Fruit fly (Drosophila melanogaster): ENCODE measurements around the gene CG33777.

CG33777 gene

DNA sequence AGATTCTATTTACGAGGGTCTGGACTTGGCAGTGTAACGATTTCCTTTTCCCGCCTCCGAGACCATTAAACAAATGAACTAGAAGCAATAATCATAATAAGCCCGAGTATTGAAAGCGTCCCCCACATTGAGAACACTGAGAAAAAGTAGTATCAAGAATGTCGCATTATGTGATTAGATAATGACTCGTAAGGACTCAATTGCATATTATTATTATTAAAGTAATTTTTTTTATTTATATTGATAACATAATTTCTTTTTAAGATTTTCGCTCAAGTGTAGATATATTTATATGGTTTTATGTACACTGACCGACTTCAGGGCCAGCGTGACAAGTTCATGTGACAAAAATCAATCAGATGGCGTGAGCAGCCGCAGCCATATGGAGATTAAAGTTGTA, 48.4 kb upstream of the CG33777 start (continued):
- no peak for TF ChIP-seq Dp (GFP tag; optimal IDR thresholded peaks at IDR 0.05)
- no peak for TF ChIP-seq CG10462 (GFP tag; optimal IDR thresholded peaks at IDR 0.05)
- no peak for TF ChIP-seq Ets65A (GFP tag)
- TF ChIP-seq Sox102F (GFP tag; optimal IDR thresholded peaks at IDR 0.05) = peak; percentile 72
- no peak for TF ChIP-seq Atf-2 (GFP tag; optimal IDR thresholded peaks at IDR 0.05)
- peak; percentile 48 for TF ChIP-seq phol (tag; optimal IDR thresholded peaks at IDR 0.05)
- peak; percentile 57 for TF ChIP-seq tgo (GFP tag; IDR thresholded peaks at IDR 0.05)
- TF ChIP-seq CG1602 (GFP tag; optimal IDR thresholded peaks at IDR 0.05) = no peak
- no peak for TF ChIP-seq Poxn (GFP tag; IDR thresholded peaks at IDR 0.05)
- no peak for TF ChIP-seq schlank (tag; optimal IDR thresholded peaks at IDR 0.05)
- TF ChIP-seq zen2 (GFP tag; IDR thresholded peaks at IDR 0.05; ENCODE audit: partially characterized antibody) = no peak
- TF ChIP-seq BEAF-32 (GFP tag; optimal IDR thresholded peaks at IDR 0.05) = no peak
- TF ChIP-seq Lhr (GFP tag; optimal IDR thresholded peaks at IDR 0.05) = no peak
- TF ChIP-seq CG14014 (GFP tag; IDR thresholded peaks at IDR 0.05) = no peak
- no peak for TF ChIP-seq Atf3 (GFP tag; optimal IDR thresholded peaks at IDR 0.05)
- TF ChIP-seq CG11560 (tag; IDR thresholded peaks at IDR 0.05) = no peak
- no peak for TF ChIP-seq sens-2 (GFP tag; IDR thresholded peaks at IDR 0.05)
- TF ChIP-seq aop (GFP tag; IDR thresholded peaks at IDR 0.05) = no peak
- no peak for TF ChIP-seq CG15011 (GFP tag; optimal IDR thresholded peaks at IDR 0.05)
- TF ChIP-seq stc (GFP tag; IDR thresholded peaks at IDR 0.05) = peak; percentile 57
- TF ChIP-seq lov (optimal IDR thresholded peaks at IDR 0.05) = no peak
- no peak for TF ChIP-seq lov (GFP tag; IDR thresholded peaks at IDR 0.05)
- TF ChIP-seq CG9817 (tag; optimal IDR thresholded peaks at IDR 0.05) = peak; percentile 37
- TF ChIP-seq cwo (GFP tag; optimal IDR thresholded peaks at IDR 0.05) = peak; percentile 31
- no peak for TF ChIP-seq unc-4 (GFP tag; IDR thresholded peaks at IDR 0.05; ENCODE audit: partially characterized antibody)
- no peak for TF ChIP-seq chif (GFP tag; optimal IDR thresholded peaks at IDR 0.05)
- TF ChIP-seq CkIIα-i1 (GFP tag; IDR thresholded peaks at IDR 0.05) = no peak
- TF ChIP-seq Sox100B (GFP tag; optimal IDR thresholded peaks at IDR 0.05) = peak; percentile 29
- no peak for TF ChIP-seq hkb (optimal IDR thresholded peaks at IDR 0.05)
- peak; percentile 51; the same call in 1 of the 2 replicates for TF ChIP-seq hkb (GFP tag; IDR thresholded peaks at IDR 0.05)
- no peak; the same call in 2 of the 3 replicates for TF ChIP-seq CG11456 (GFP tag; IDR thresholded peaks at IDR 0.05)
- TF ChIP-seq dimm (GFP tag; IDR thresholded peaks at IDR 0.05) = peak; percentile 37; the same call in 1 of the 2 replicates
- no peak for TF ChIP-seq CG30020 (tag; optimal IDR thresholded peaks at IDR 0.05)
- TF ChIP-seq E2f2 (GFP tag; IDR thresholded peaks at IDR 0.05) = no peak
- TF ChIP-seq jumu (GFP tag; optimal IDR thresholded peaks at IDR 0.05) = no peak
- TF ChIP-seq dpn (GFP tag; optimal IDR thresholded peaks at IDR 0.05) = peak in 1 of 2 experiments; percentile 26
- peak; percentile 19 for TF ChIP-seq oc (tag; optimal IDR thresholded peaks at IDR 0.05)
- TF ChIP-seq tll (GFP tag; optimal IDR thresholded peaks at IDR 0.05) = no peak
- no peak for TF ChIP-seq Nf-YB (GFP tag; optimal IDR thresholded peaks at IDR 0.05)
- TF ChIP-seq fd102C (GFP tag; optimal IDR thresholded peaks at IDR 0.05) = no peak
- TF ChIP-seq D19A (tag; optimal IDR thresholded peaks at IDR 0.05) = peak; percentile 26
- TF ChIP-seq CG10654 (GFP tag; optimal IDR thresholded peaks at IDR 0.05) = peak; percentile 27
- TF ChIP-seq CG3065 (GFP tag; optimal IDR thresholded peaks at IDR 0.05) = no peak
- no peak for TF ChIP-seq ems (GFP tag; optimal IDR thresholded peaks at IDR 0.05)
- TF ChIP-seq CG13424 (tag; optimal IDR thresholded peaks at IDR 0.05) = peak; percentile 30
- no peak for TF ChIP-seq CG9876 (GFP tag; optimal IDR thresholded peaks at IDR 0.05)
- peak; percentile 23 for TF ChIP-seq Ravus (GFP tag; IDR thresholded peaks at IDR 0.05)
- no peak for TF ChIP-seq eyg (GFP tag; optimal IDR thresholded peaks at IDR 0.05)
- TF ChIP-seq CG12744 (GFP tag; optimal IDR thresholded peaks at IDR 0.05) = no peak
- 0 out of 2 replicates have a peak, but pooled peaks have one; percentile 30 for TF ChIP-seq HLH3B (GFP tag; IDR thresholded peaks at IDR 0.05)
- no peak for TF ChIP-seq nom (GFP tag; optimal IDR thresholded peaks at IDR 0.05)
- peak; percentile 51 for TF ChIP-seq CG30403 (GFP tag; optimal IDR thresholded peaks at IDR 0.05)

Measured in whole organism, embryonic.